Fruit fly (Drosophila melanogaster) whole organism, adult: ENCODE results near the gene CG2247.

Experiments used
- CG11617 ChIP-seq: fragments of 200-800 bp; sonication (Bioruptor generic); optimal IDR thresholded peaks from 2 replicates; lab custom pipeline; 2017; ENCODE audit warnings: mild to moderate bottlenecking, missing biosample characterization, missing genetic modification reagents, missing genetic modification characterization
- CG12768 ChIP-seq: fragments of 200-800 bp; sonication (Bioruptor generic); optimal IDR thresholded peaks from 2 replicates; lab custom pipeline; 2017; ENCODE audit warnings: missing biosample characterization, missing genetic modification characterization, mild to moderate bottlenecking, moderate library complexity, missing genetic modification reagents
- CG14711 ChIP-seq: fragments of 200-800 bp; sonication (Bioruptor generic); optimal IDR thresholded peaks from 2 replicates; lab custom pipeline; 2018; ENCODE audit warnings: missing biosample characterization, mild to moderate bottlenecking, missing genetic modification characterization, moderate library complexity
- CG1620 ChIP-seq: fragments of 200-800 bp; sonication (Bioruptor generic); optimal IDR thresholded peaks from 2 replicates; lab custom pipeline; 2016; ENCODE audit warnings: missing biosample characterization, missing genetic modification characterization
- CG33017 ChIP-seq: fragments of 200-800 bp; sonication (Bioruptor generic); optimal IDR thresholded peaks from 2 replicates; lab custom pipeline; 2018; ENCODE audit warnings: missing biosample characterization, mild to moderate bottlenecking, missing genetic modification characterization, moderate library complexity
- CG5204 ChIP-seq: fragments of 200-800 bp; sonication (Bioruptor generic); optimal IDR thresholded peaks from 2 replicates; lab custom pipeline; 2016; ENCODE audit warnings: missing biosample characterization, missing genetic modification characterization
- CG7045 ChIP-seq: fragments of 200-800 bp; sonication (Bioruptor generic); optimal IDR thresholded peaks from 2 replicates; lab custom pipeline; 2017; ENCODE audit warnings: missing biosample characterization, mild to moderate bottlenecking, missing genetic modification characterization
- CG7101 ChIP-seq: fragments of 200-800 bp; sonication (Bioruptor generic); optimal IDR thresholded peaks from 2 replicates; lab custom pipeline; 2018; ENCODE audit warnings: missing biosample characterization, mild to moderate bottlenecking, missing genetic modification characterization, moderate library complexity
- Clk ChIP-seq: fragments of 200-800 bp; sonication (Bioruptor generic); optimal IDR thresholded peaks from 2 replicates; lab custom pipeline; 2017; ENCODE audit warnings: missing biosample characterization, missing genetic modification characterization
- Crg-1 ChIP-seq: fragments of 200-800 bp; sonication (Bioruptor generic); optimal IDR thresholded peaks from 2 replicates; lab custom pipeline; 2016; ENCODE audit warnings: missing biosample characterization, missing genetic modification characterization
- Hr96 ChIP-seq: fragments of 200-800 bp; sonication (Bioruptor generic); optimal IDR thresholded peaks from 2 replicates; lab custom pipeline; 2016; ENCODE audit warnings: missing biosample characterization, missing genetic modification characterization
- Mnt ChIP-seq: fragments of 200-800 bp; sonication (Bioruptor generic); optimal IDR thresholded peaks from 2 replicates; lab custom pipeline; 2016; ENCODE audit warnings: missing biosample characterization, mild to moderate bottlenecking, missing genetic modification characterization
- bab1 ChIP-seq: fragments of 200-800 bp; sonication (Bioruptor generic); optimal IDR thresholded peaks from 3 replicates; lab custom pipeline; 2019; ENCODE audit warnings: missing biosample characterization, mild to moderate bottlenecking, missing genetic modification characterization, moderate library complexity
- cic ChIP-seq: fragments of 200-800 bp; sonication (Bioruptor generic); optimal IDR thresholded peaks from 2 replicates; lab custom pipeline; 2017; ENCODE audit warnings: missing biosample characterization, mild to moderate bottlenecking, missing genetic modification characterization, moderate library complexity
- cnc ChIP-seq, 2 experiments: fragments of >200 bp; optimal IDR thresholded peaks; 2 replicates each; lab custom pipeline; 2017
- kay ChIP-seq: fragments of 200-800 bp; sonication (Bioruptor generic); peaks from one replicate; lab custom pipeline; 2016; ENCODE audit warnings: missing biosample characterization, missing genetic modification characterization, borderline replicate concordance
- ovo ChIP-seq: fragments of 200-800 bp; sonication (Bioruptor generic); optimal IDR thresholded peaks from 2 replicates; lab custom pipeline; 2016; ENCODE audit warnings: missing biosample characterization, missing genetic modification characterization
- pad ChIP-seq: fragments of 200-800 bp; sonication (Bioruptor generic); optimal IDR thresholded peaks from 3 replicates; lab custom pipeline; 2017; ENCODE audit warnings: missing biosample characterization, missing genetic modification characterization, mild to moderate bottlenecking, moderate library complexity, missing genetic modification reagents
- tj ChIP-seq: fragments of 200-800 bp; sonication (Bioruptor generic); optimal IDR thresholded peaks from 3 replicates; lab custom pipeline; 2017; ENCODE audit warnings: missing biosample characterization, mild to moderate bottlenecking, missing genetic modification characterization, moderate library complexity
- toe ChIP-seq: fragments of 200-800 bp; sonication (Bioruptor generic); optimal IDR thresholded peaks from 2 replicates; lab custom pipeline; 2016; ENCODE audit warnings: missing biosample characterization, missing genetic modification characterization

The CG2247 gene

DNA sequence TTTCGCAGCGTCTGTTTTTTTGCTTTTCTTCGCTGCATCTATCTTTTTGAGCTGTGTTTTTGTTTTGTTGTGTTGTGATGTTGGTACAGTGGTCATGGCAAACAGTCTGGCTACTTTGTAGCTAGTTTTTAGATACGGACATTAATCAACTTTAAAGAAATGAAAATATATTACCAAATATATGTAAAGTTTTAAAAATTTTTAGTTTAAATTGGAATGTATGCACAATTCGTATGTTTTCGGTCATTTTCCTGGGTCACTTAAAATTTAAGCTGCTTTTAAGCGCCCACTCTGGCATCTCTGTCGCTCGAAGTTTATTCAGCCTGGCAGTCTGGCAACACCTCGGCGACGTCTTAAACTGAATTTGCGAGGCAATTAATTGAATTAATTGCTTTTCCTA lies 34.9 kb downstream of the CG2247 start, which contains the start of gene CG11695:
CG11695 (plus strand) TSS at position 344 of the 400 bp plus-strand sequence.
- peak; percentile 77 for TF ChIP-seq Mnt (GFP tag; lab: Kevin White, UChicago)
- no peak for TF ChIP-seq Clk (GFP tag; lab: Kevin White, UChicago)
- TF ChIP-seq CG7045 (GFP tag; lab: Kevin White, UChicago), result peak; percentile 55
- TF ChIP-seq bab1 (GFP tag; lab: Kevin White, UChicago), result peak; percentile 90
- peak; percentile 77 for TF ChIP-seq CG14711 (tag; lab: Kevin White, UChicago)
- peak; percentile 68 for TF ChIP-seq pad (GFP tag; lab: Kevin White, UChicago)
- TF ChIP-seq CG5204, result no peak
- peak; percentile 85 for TF ChIP-seq CG7101 (tag; lab: Kevin White, UChicago)
- peak; percentile 59 for TF ChIP-seq tj (GFP tag; lab: Kevin White, UChicago)
- no peak for TF ChIP-seq CG33017 (tag; lab: Kevin White, UChicago)
- TF ChIP-seq Crg-1 (GFP tag; lab: Kevin White, UChicago), result peak; percentile 42
- TF ChIP-seq kay (GFP tag; lab: Kevin White, UChicago), result no peak
- TF ChIP-seq CG1620 (GFP tag; lab: Kevin White, UChicago), result peak; percentile 81
- TF ChIP-seq cnc (optimal IDR thresholded peaks at IDR 0.05; lab: Kevin White, UChicago), result no peak
- peak; percentile 79 for TF ChIP-seq CG11617
- TF ChIP-seq cic (GFP tag; lab: Kevin White, UChicago), result peak; percentile 5
- peak; percentile 62 for TF ChIP-seq CG12768
- TF ChIP-seq toe (GFP tag; lab: Kevin White, UChicago), result no peak
- peak; percentile 47 for TF ChIP-seq ovo (GFP tag; lab: Kevin White, UChicago)
- TF ChIP-seq Hr96 (GFP tag; lab: Kevin White, UChicago), result no peak

DNA sequence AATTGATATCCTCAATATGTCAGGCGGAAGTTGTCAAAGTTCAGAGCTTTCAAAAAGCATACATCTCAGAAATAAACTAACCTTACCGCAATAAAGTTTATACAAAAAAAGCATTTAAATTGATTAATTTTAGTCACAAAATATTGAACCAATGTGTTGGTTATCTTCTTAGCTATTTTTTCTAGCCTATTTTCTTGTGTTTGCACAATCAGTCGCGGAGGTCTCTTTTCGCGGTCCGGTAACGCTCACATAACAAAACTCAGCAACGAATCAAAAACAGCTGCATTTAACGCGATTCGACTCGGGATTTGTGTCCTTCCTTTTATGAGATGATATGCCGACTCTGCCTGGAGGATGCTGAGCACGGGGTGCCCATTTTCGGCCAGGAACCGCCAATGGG lies 37.9 kb downstream of the CG2247 start, which contains the start of gene CG11696:
CG11696 (plus strand) TSS at position 203 of the 400 bp plus-strand sequence.
- TF ChIP-seq CG7045 (GFP tag; lab: Kevin White, UChicago) (no peak), bab1 (GFP tag; lab: Kevin White, UChicago) (no peak), pad (GFP tag; lab: Kevin White, UChicago) (no peak), CG33017 (tag; lab: Kevin White, UChicago) (no peak)

DNA sequence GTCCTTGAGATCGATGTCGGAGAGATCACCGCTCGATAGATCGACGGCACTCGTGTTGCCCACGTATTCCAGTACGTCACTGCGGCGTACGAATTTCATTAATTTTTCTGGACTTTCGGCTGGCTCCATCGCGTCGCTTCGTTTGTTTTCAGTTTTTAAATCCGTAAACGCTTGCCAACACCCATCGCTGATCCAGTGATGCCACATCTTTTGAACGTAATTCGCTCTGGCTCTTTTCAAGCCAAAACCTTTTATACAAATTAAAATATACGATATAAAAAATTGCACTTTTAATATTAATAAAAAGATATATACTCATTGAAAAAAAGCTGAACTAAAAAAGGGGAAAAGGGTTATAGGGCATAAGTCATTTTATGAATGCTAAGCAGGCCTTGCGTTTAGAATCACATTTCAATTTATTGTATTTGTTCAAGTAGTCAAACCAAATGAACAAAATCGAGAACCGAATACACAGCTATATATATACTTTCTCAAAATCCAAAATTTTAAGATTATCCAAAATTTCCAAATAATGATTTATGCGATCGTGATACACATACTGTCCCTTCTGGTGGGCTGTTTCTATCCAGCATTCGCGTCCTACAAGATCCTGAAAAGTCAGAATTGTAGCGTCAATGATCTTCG lies 39.1 kb downstream of the CG2247 start, which contains the start of the genes Kmn1 and Reepl1:
Kmn1 (minus strand) TSS at position 173 of the 645 bp plus-strand sequence.
Reepl1 (plus strand) TSS at position 438 of the 645 bp plus-strand sequence.
- TF ChIP-seq CG7101 (tag; lab: Kevin White, UChicago), result peak; percentile 46
- TF ChIP-seq Mnt (GFP tag; lab: Kevin White, UChicago), result no peak
- no peak for TF ChIP-seq CG14711 (tag; lab: Kevin White, UChicago)

DNA sequence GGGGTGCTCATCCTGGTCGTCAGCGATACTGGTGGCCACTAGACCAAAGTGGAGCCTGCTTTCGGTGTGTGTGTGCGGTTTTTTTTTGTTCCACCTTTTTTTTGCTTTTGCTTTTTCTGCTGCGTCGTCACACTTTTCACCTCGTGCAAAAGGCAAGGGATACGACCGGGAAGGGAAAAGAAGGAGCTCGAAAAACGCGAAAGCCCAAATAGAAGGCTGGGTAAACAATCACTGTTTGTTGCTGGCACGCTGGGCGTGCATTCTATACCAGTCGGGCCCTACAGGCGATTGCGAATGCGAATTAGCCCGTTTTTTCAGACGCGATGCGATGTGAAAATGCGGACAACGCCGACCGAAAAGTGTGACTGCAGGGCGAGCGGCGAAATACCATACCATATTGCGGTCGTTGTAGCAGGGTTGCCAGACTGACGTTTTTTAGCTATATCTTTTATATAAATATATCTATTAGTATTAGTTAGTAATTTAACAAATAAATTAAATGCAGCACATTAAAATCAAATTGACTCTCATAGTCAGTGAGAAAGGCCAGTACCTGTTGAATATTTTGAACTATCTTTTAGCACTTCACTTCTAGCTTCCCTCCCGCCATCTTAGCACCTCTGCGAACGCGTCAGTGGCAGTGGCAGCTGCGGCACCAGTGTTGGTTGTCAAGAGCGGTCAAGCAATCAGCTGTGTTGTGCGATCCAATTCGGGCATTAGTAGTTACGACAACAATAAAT lies 41.3 kb downstream of the CG2247 start, which contains the start of the genes Polr2A and CG11699:
Polr2A (minus strand) TSS at position 371 of the 740 bp plus-strand sequence.
CG11699 (plus strand) TSS at position 666 of the 740 bp plus-strand sequence.
- TF ChIP-seq CG12768 (no peak), CG7045 (GFP tag; lab: Kevin White, UChicago) (no peak), bab1 (GFP tag; lab: Kevin White, UChicago) (peak; percentile 78), CG1620 (GFP tag; lab: Kevin White, UChicago) (peak; percentile 50), cic (GFP tag; lab: Kevin White, UChicago) (peak; percentile 15), Clk (GFP tag; lab: Kevin White, UChicago) (peak; percentile 33), pad (GFP tag; lab: Kevin White, UChicago) (peak; percentile 73), CG33017 (tag; lab: Kevin White, UChicago) (no peak), CG11617 (peak; percentile 66), Crg-1 (GFP tag; lab: Kevin White, UChicago) (peak; percentile 71), ovo (GFP tag; lab: Kevin White, UChicago) (peak; percentile 48), kay (GFP tag; lab: Kevin White, UChicago) (no peak), tj (GFP tag; lab: Kevin White, UChicago) (peak; percentile 95), toe (GFP tag; lab: Kevin White, UChicago) (peak; percentile 7), CG5204 (no peak), Hr96 (GFP tag; lab: Kevin White, UChicago) (no peak), Mnt (GFP tag; lab: Kevin White, UChicago) (peak; percentile 85), CG7101 (tag; lab: Kevin White, UChicago) (peak; percentile 73), CG14711 (tag; lab: Kevin White, UChicago) (peak; percentile 73), cnc (optimal IDR thresholded peaks at IDR 0.05; lab: Kevin White, UChicago) (no peak)

DNA sequence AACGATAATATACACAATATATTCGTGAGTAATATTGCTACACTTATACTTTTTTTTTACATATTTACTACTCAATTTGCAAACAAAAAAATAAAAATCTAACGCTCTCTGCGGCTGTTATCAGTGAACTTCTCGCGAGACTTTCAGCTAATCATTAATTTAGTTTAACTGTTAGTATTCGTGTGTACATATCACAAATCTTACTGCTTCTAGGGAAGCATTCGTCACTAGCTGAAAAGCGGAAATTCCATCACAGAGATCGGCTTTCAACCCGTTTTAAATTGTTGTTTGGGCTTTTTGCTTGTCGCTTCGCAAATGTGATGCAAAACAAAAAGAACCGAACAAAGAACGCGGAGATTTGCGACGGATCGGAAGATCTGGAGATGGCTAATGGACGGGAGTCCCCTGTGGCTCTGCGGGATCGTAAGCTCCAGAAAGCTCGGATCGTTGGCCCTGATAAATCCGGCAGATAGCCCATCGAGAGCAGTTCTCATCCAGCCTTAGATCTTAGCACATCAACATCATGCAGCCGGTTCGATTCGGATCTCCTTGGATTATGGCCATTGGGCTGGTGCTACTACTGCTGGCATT lies 49.9 kb downstream of the CG2247 start, which contains the start of gene PGRP-SA:
PGRP-SA (plus strand) TSS at position 194 of the 591 bp plus-strand sequence.
- TF ChIP-seq CG12768, result peak; percentile 9
- no peak for TF ChIP-seq toe (GFP tag; lab: Kevin White, UChicago)
- TF ChIP-seq cnc (optimal IDR thresholded peaks at IDR 0.05; lab: Kevin White, UChicago), result no peak
- TF ChIP-seq Crg-1 (GFP tag; lab: Kevin White, UChicago), result no peak
- peak; percentile 38 for TF ChIP-seq bab1 (GFP tag; lab: Kevin White, UChicago)
- TF ChIP-seq cic (GFP tag; lab: Kevin White, UChicago), result peak; percentile 79
- TF ChIP-seq CG1620 (GFP tag; lab: Kevin White, UChicago), result no peak
- TF ChIP-seq CG7101 (tag; lab: Kevin White, UChicago), result peak; percentile 5
- TF ChIP-seq CG5204, result no peak
